Fruit fly (Drosophila melanogaster): ENCODE data around the gene CG12105.

DNA sequence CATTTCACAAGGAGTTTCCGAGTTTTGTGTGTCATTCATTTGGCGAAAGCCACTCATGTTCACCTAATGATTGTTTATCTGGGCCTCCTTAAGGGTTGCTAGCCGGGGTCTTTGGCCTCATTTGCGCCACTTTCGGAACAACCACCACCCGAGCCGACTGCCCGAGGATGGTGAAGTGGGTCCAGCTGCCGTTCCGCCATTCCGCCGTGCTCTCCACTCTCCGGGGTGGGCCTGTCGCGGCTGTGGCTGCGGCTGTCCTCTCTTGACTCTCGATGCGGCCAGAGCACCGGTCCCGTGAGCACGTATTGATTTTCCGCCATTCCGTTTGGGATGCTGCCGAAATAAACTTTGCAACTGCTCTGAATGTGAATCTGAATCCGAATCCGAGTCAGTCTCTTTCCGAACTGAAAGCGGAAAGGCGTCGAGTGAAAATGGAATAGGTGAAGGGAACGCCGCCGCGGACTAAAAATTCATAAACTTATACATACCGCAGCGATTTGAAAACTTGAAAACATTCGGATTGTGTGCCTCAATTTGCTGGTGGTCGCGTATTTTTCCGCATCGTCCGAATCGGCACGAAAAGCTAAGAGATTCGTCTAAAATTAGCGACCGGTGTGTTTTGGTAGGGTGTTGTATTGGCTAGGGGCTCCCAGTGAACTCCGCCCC lies 33.2 kb upstream of the CG12105 start, which contains the start of gene CG13920:
- TF ChIP-seq lz (GFP tag; optimal IDR thresholded peaks at IDR 0.05) (no peak), Blimp-1 (GFP tag; optimal IDR thresholded peaks at IDR 0.05) (no peak), eg (GFP tag; IDR thresholded peaks at IDR 0.05) (no peak), OdsH (GFP tag; optimal IDR thresholded peaks at IDR 0.05) (no peak), CG11762 (GFP tag; optimal IDR thresholded peaks at IDR 0.05; ENCODE audit: insufficient read depth) (no peak), Hr39 (GFP tag; optimal IDR thresholded peaks at IDR 0.05) (no peak), fd59A (GFP tag; optimal IDR thresholded peaks at IDR 0.05) (no peak), CG10631 (GFP tag; optimal IDR thresholded peaks at IDR 0.05) (no peak), pdm3 (GFP tag; optimal IDR thresholded peaks at IDR 0.05) (no peak), CG11294 (GFP tag; IDR thresholded peaks at IDR 0.05) (no peak), Ets21C (GFP tag; optimal IDR thresholded peaks at IDR 0.05) (no peak)

Measured in whole organism, prepupa.